Fruit fly (Drosophila melanogaster) whole organism, embryonic: ENCODE data around the gene ihog.
A peak's percentile ranks its signal among the peaks of the same experiment; 100 is the strongest.

Experiments used
- Adf1 ChIP-seq: fragments of 200-800 bp; sonication (Bioruptor generic); IDR thresholded peaks from 2 replicates; pipeline ENCODE4 v1.3.6; 2022; ENCODE audit warnings: missing biosample characterization, missing genetic modification characterization
- B-H2 ChIP-seq: fragments of 200-800 bp; sonication (Bioruptor generic); optimal IDR thresholded peaks from 2 replicates; lab custom pipeline; 2018; ENCODE audit warnings: missing biosample characterization, mild to moderate bottlenecking, missing genetic modification characterization
- CG10267 ChIP-seq: fragments of 200-800 bp; sonication (Bioruptor generic); optimal IDR thresholded peaks from 2 replicates; lab custom pipeline; 2018; ENCODE audit warnings: missing biosample characterization, mild to moderate bottlenecking, missing genetic modification characterization, moderate library complexity
- CG11504 ChIP-seq: fragments of 200-800 bp; sonication (Bioruptor generic); optimal IDR thresholded peaks from 3 replicates; lab custom pipeline; 2019; ENCODE audit warnings: missing biosample characterization, mild to moderate bottlenecking, missing genetic modification characterization, moderate library complexity
- CG12391 ChIP-seq: fragments of 200-800 bp; sonication (Bioruptor generic); optimal IDR thresholded peaks from 3 replicates; lab custom pipeline; 2018; ENCODE audit warnings: missing biosample characterization, mild to moderate bottlenecking, missing genetic modification characterization, moderate library complexity
- CG13123 ChIP-seq: fragments of 200-800 bp; sonication (Bioruptor generic); optimal IDR thresholded peaks from 2 replicates; lab custom pipeline; 2016; ENCODE audit warnings: missing biosample characterization, missing genetic modification characterization
- CG1647 ChIP-seq: fragments of 200-800 bp; sonication (Bioruptor generic); optimal IDR thresholded peaks from 3 replicates; lab custom pipeline; 2016; ENCODE audit warnings: missing biosample characterization, missing genetic modification characterization
- CG30403 ChIP-seq: fragments of 200-800 bp; sonication (Bioruptor generic); optimal IDR thresholded peaks from 3 replicates; lab custom pipeline; 2016; ENCODE audit warnings: missing biosample characterization, missing genetic modification characterization
- CG31224 ChIP-seq: fragments of 200-800 bp; sonication (Bioruptor generic); IDR thresholded peaks from 2 replicates; pipeline ENCODE4 v1.3.6; 2022; ENCODE audit warnings: missing biosample characterization, missing genetic modification characterization
- CG32767 ChIP-seq: fragments of 200-800 bp; sonication (Bioruptor generic); IDR thresholded peaks from 2 replicates; pipeline ENCODE4 v1.3.6; 2022; ENCODE audit warnings: missing biosample characterization, missing genetic modification characterization
- CG34224 ChIP-seq: fragments of 200-800 bp; sonication (Bioruptor generic); IDR thresholded peaks from 3 replicates; pipeline ENCODE4 v1.3.6; 2022; ENCODE audit warnings: missing biosample characterization, missing genetic modification characterization; ENCODE audit not compliant: partially characterized antibody
- CG34422 ChIP-seq: fragments of 200-800 bp; sonication (Bioruptor generic); IDR thresholded peaks from 3 replicates; pipeline ENCODE4 v1.3.6; 2022; ENCODE audit warnings: missing biosample characterization, missing genetic modification characterization
- CG3847 ChIP-seq: fragments of 200-800 bp; sonication (Bioruptor generic); IDR thresholded peaks from 2 replicates; pipeline ENCODE4 v1.3.6; 2022; ENCODE audit warnings: missing biosample characterization, missing genetic modification characterization
- CG6765 ChIP-seq: fragments of 200-800 bp; sonication (Bioruptor generic); optimal IDR thresholded peaks from 3 replicates; lab custom pipeline; 2017; ENCODE audit warnings: missing biosample characterization, mild to moderate bottlenecking, missing genetic modification characterization
- CG7928 ChIP-seq: fragments of 200-800 bp; sonication (Bioruptor generic); optimal IDR thresholded peaks from 2 replicates; lab custom pipeline; 2017; ENCODE audit warnings: missing biosample characterization, mild to moderate bottlenecking, missing genetic modification characterization
- CG9797 ChIP-seq: fragments of 200-800 bp; sonication (Bioruptor generic); optimal IDR thresholded peaks from 3 replicates; lab custom pipeline; 2018; ENCODE audit warnings: missing biosample characterization, mild to moderate bottlenecking, missing genetic modification characterization
- CG9932 ChIP-seq: fragments of 200-800 bp; sonication (Bioruptor generic); IDR thresholded peaks from 2 replicates; pipeline ENCODE4 v1.3.6; 2022; ENCODE audit warnings: missing biosample characterization, missing genetic modification characterization
- E2f2 ChIP-seq: fragments of 200-800 bp; sonication (Bioruptor generic); IDR thresholded peaks from 2 replicates; pipeline ENCODE4 v1.3.6; 2022; ENCODE audit warnings: missing biosample characterization, missing genetic modification characterization
- Ets97D ChIP-seq: fragments of 200-800 bp; sonication (Bioruptor generic); optimal IDR thresholded peaks from 3 replicates; lab custom pipeline; 2016; ENCODE audit warnings: missing biosample characterization, missing genetic modification characterization
- Gsc ChIP-seq: fragments of 200-800 bp; sonication (Bioruptor generic); IDR thresholded peaks from 2 replicates; pipeline ENCODE4 v1.3.6; 2022; ENCODE audit warnings: missing biosample characterization, missing genetic modification characterization
- HLH4C ChIP-seq: fragments of 200-800 bp; sonication (Bioruptor generic); IDR thresholded peaks from 3 replicates; pipeline ENCODE4 v1.3.6; 2022; ENCODE audit warnings: missing biosample characterization, missing genetic modification characterization; ENCODE audit not compliant: partially characterized antibody
- Hr3 ChIP-seq: fragments of 200-800 bp; sonication (Bioruptor generic); optimal IDR thresholded peaks from 3 replicates; lab custom pipeline; 2016; ENCODE audit warnings: missing biosample characterization, missing genetic modification characterization
- Hsf ChIP-seq: fragments of 200-800 bp; sonication (Bioruptor generic); optimal IDR thresholded peaks from 3 replicates; lab custom pipeline; 2016; ENCODE audit warnings: missing biosample characterization, missing genetic modification characterization
- MESR4 ChIP-seq: fragments of 200-800 bp; sonication (Bioruptor generic); optimal IDR thresholded peaks from 2 replicates; lab custom pipeline; 2018; ENCODE audit warnings: missing biosample characterization, mild to moderate bottlenecking, missing genetic modification characterization, moderate library complexity
- MTF-1 ChIP-seq: fragments of 200-800 bp; sonication (Bioruptor generic); optimal IDR thresholded peaks from 2 replicates; lab custom pipeline; 2018; ENCODE audit warnings: missing biosample characterization, mild to moderate bottlenecking, missing genetic modification characterization, borderline replicate concordance
- Mes4 ChIP-seq: fragments of 200-800 bp; sonication (Bioruptor generic); optimal IDR thresholded peaks from 2 replicates; lab custom pipeline; 2016; ENCODE audit warnings: missing biosample characterization, missing genetic modification characterization
- Myb ChIP-seq: fragments of 200-800 bp; sonication (Bioruptor generic); optimal IDR thresholded peaks from 2 replicates; lab custom pipeline; 2016; ENCODE audit warnings: missing biosample characterization, missing genetic modification characterization
- Oli ChIP-seq: fragments of 200-800 bp; sonication (Bioruptor generic); optimal IDR thresholded peaks from 2 replicates; lab custom pipeline; 2018; ENCODE audit warnings: missing biosample characterization, mild to moderate bottlenecking, missing genetic modification characterization, moderate library complexity
- Rfx ChIP-seq: fragments of 200-800 bp; sonication (Bioruptor generic); IDR thresholded peaks from 2 replicates; pipeline ENCODE4 v1.3.6; 2022; ENCODE audit warnings: missing biosample characterization, missing genetic modification characterization
- Xbp1 ChIP-seq: fragments of 200-800 bp; sonication (Bioruptor generic); optimal IDR thresholded peaks from 3 replicates; lab custom pipeline; 2016; ENCODE audit warnings: missing biosample characterization, mild to moderate bottlenecking, missing genetic modification characterization
- ash1 ChIP-seq: fragments of 200-800 bp; sonication (Bioruptor generic); optimal IDR thresholded peaks from 2 replicates; lab custom pipeline; 2018; ENCODE audit warnings: missing biosample characterization, mild to moderate bottlenecking, missing genetic modification characterization
- bab2 ChIP-seq: fragments of 200-800 bp; sonication (Bioruptor generic); optimal IDR thresholded peaks from 2 replicates; lab custom pipeline; 2016; ENCODE audit warnings: missing biosample characterization, missing genetic modification characterization
- cas ChIP-seq: fragments of 200-800 bp; sonication (Bioruptor generic); IDR thresholded peaks from 2 replicates; pipeline ENCODE4 v1.3.6; 2022; ENCODE audit warnings: missing biosample characterization, missing genetic modification characterization
- danr ChIP-seq: fragments of 200-800 bp; sonication (Bioruptor generic); IDR thresholded peaks from 2 replicates; pipeline ENCODE4 v1.3.6; 2022; ENCODE audit warnings: missing biosample characterization, missing genetic modification characterization
- fu2 ChIP-seq: fragments of 200-800 bp; sonication (Bioruptor generic); optimal IDR thresholded peaks from 2 replicates; lab custom pipeline; 2016; ENCODE audit warnings: missing biosample characterization, missing genetic modification characterization
- gsb-n ChIP-seq: fragments of 200-800 bp; sonication (Bioruptor generic); optimal IDR thresholded peaks from 3 replicates; lab custom pipeline; 2018; ENCODE audit warnings: missing biosample characterization, mild to moderate bottlenecking, missing genetic modification characterization
- hkb ChIP-seq, 2 experiments: fragments of 200-800 bp in 1 of 2; fragments of >200 bp in 1 of 2; sonication (Bioruptor generic) in 1 of 2; IDR thresholded peaks in 1 of 2; optimal IDR thresholded peaks in 1 of 2; 2 replicates each; pipeline versions ENCODE4 v1.3.6 to Lab custom; 2017 to 2022; ENCODE audit warnings: missing biosample characterization in 1 of 2, missing genetic modification characterization in 1 of 2
- maf-S ChIP-seq: fragments of 200-800 bp; sonication (Bioruptor generic); optimal IDR thresholded peaks from 2 replicates; lab custom pipeline; 2016; ENCODE audit warnings: missing biosample characterization, missing genetic modification characterization
- mld ChIP-seq: fragments of 200-800 bp; sonication (Bioruptor generic); IDR thresholded peaks from 3 replicates; pipeline ENCODE4 v1.3.6; 2022; ENCODE audit warnings: missing biosample characterization, missing genetic modification characterization; ENCODE audit not compliant: partially characterized antibody
- nau ChIP-seq: fragments of 200-800 bp; sonication (Bioruptor generic); optimal IDR thresholded peaks from 3 replicates; lab custom pipeline; 2017; ENCODE audit warnings: missing biosample characterization, mild to moderate bottlenecking, missing genetic modification characterization, missing genetic modification reagents
- nmo ChIP-seq: fragments of 200-800 bp; sonication (Bioruptor generic); optimal IDR thresholded peaks from 2 replicates; lab custom pipeline; 2018; ENCODE audit warnings: missing biosample characterization, mild to moderate bottlenecking, missing genetic modification characterization, moderate library complexity
- pros ChIP-seq: fragments of 200-800 bp; sonication (Bioruptor generic); optimal IDR thresholded peaks from 3 replicates; lab custom pipeline; 2019; ENCODE audit warnings: missing biosample characterization, mild to moderate bottlenecking, missing genetic modification characterization, moderate library complexity
- rib ChIP-seq: fragments of 200-800 bp; sonication (Bioruptor generic); IDR thresholded peaks from 2 replicates; pipeline ENCODE4 v1.3.6; 2022; ENCODE audit warnings: missing biosample characterization, missing genetic modification characterization
- row ChIP-seq: fragments of 200-800 bp; sonication (Bioruptor generic); IDR thresholded peaks from 3 replicates; pipeline ENCODE4 v1.3.6; 2022; ENCODE audit warnings: missing biosample characterization, missing genetic modification characterization
- sisA ChIP-seq: fragments of 200-800 bp; sonication (Bioruptor generic); IDR thresholded peaks from 2 replicates; pipeline ENCODE4 v1.3.6; 2022; ENCODE audit warnings: missing biosample characterization, missing genetic modification characterization
- slbo ChIP-seq: fragments of 200-800 bp; sonication (Bioruptor generic); IDR thresholded peaks from 2 replicates; pipeline ENCODE4 v1.3.6; 2022; ENCODE audit warnings: missing biosample characterization, missing genetic modification characterization
- tna ChIP-seq: fragments of 200-800 bp; sonication (Bioruptor generic); IDR thresholded peaks from 2 replicates; pipeline ENCODE4 v1.3.6; 2022; ENCODE audit warnings: missing biosample characterization, missing genetic modification characterization; ENCODE audit not compliant: partially characterized antibody
- unc-4 ChIP-seq: fragments of 200-800 bp; sonication (Bioruptor generic); IDR thresholded peaks from 2 replicates; pipeline ENCODE4 v1.3.6; 2022; ENCODE audit warnings: missing biosample characterization, missing genetic modification characterization; ENCODE audit not compliant: partially characterized antibody

ihog gene

DNA sequence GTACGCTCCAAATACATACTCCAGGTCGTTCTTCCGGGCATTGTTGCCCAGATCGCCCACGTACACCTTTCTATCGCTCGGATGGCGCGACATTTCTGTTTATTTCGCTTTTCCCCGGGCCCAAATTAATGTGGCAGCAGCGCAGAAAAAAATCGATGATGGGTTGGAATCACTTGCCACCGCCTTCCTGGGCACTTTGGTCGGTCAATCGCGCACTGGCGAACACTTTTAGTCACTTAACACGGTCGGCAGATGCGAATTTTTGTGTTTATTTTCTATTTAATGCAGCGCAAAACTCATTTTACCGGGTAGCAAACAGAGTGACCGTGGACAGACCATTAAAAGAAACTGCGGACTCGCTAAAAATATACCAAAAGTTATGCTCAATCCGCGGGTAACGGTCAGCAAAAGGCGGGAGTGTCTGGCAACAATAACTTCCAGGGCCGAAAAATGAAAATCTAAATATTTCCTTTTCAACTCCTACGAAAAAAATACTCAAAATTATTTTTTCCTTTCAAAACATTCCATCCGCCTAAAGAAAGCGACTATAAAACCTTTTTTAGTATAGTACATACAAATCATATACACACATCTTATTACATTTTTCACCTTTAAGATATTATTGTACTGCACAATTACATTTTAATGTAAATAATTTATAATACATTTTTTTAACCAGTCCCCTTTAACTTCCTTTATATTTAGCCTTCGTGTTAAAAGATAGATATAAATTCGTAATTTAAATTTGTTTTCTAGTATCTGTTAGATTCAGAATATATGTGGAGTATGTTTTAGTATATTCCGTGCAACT lies 28.6 kb downstream of the ihog start, which contains the start of gene x16 (continued):
- TF ChIP-seq Hsf (GFP tag; lab: Kevin White, UChicago): peak; percentile 10
- TF ChIP-seq CG9932 (GFP tag; lab: Robert Waterston, UW): peak; percentile 37; the same call in 1 of the 2 replicates
- peak; percentile 8 for TF ChIP-seq fu2
- TF ChIP-seq Rfx (GFP tag; lab: Robert Waterston, UW): peak; percentile 18; the same call in 1 of the 2 replicates
- peak; percentile 7 for TF ChIP-seq MESR4 (GFP tag; lab: Kevin White, UChicago)
- TF ChIP-seq maf-S (GFP tag; lab: Kevin White, UChicago): no peak
- peak; percentile 68 for TF ChIP-seq Myb (GFP tag; lab: Kevin White, UChicago)
- peak; percentile 16 for TF ChIP-seq gsb-n
- peak; percentile 35 for TF ChIP-seq Ets97D (GFP tag; lab: Kevin White, UChicago)
- TF ChIP-seq CG32767 (GFP tag; lab: Robert Waterston, UW): no peak
- peak; percentile 8 for TF ChIP-seq B-H2 (GFP tag; lab: Kevin White, UChicago)
- peak; percentile 10 for TF ChIP-seq Xbp1 (GFP tag; lab: Kevin White, UChicago)
- TF ChIP-seq pros (GFP tag; lab: Kevin White, UChicago): no peak
- TF ChIP-seq E2f2 (GFP tag; lab: Robert Waterston, UW): peak; percentile 54
- no peak for TF ChIP-seq CG31224 (GFP tag; lab: Robert Waterston, UW)
- TF ChIP-seq nmo (GFP tag; lab: Kevin White, UChicago): peak; percentile 30
- TF ChIP-seq Hr3: peak; percentile 3
- TF ChIP-seq CG11504 (tag; lab: Kevin White, UChicago): peak; percentile 35
- TF ChIP-seq cas: no peak
- 0 out of 2 replicates have a peak, but pooled peaks have one; percentile 10 for TF ChIP-seq sisA (GFP tag; lab: Robert Waterston, UW)
- peak; percentile 39; the same call in 1 of the 2 replicates for TF ChIP-seq slbo (GFP tag; lab: Robert Waterston, UW)
- 0 out of 3 replicates have a peak, but pooled peaks have one; percentile 12 for TF ChIP-seq CG34422 (GFP tag; lab: Robert Waterston, UW)
- no peak for TF ChIP-seq MTF-1
- peak; percentile 29 for TF ChIP-seq hkb (optimal IDR thresholded peaks at IDR 0.05; lab: Kevin White, UChicago)
- TF ChIP-seq hkb (GFP tag; IDR thresholded peaks at IDR 0.05; lab: Robert Waterston, UW): no peak
- TF ChIP-seq CG9797 (GFP tag; lab: Kevin White, UChicago): peak; percentile 77
- TF ChIP-seq CG12391 (tag; lab: Kevin White, UChicago): peak; percentile 18
- no peak for TF ChIP-seq CG6765 (GFP tag; lab: Kevin White, UChicago)
- TF ChIP-seq CG7928 (GFP tag; lab: Kevin White, UChicago): peak; percentile 83
- peak; percentile 10 for TF ChIP-seq CG30403 (GFP tag; lab: Kevin White, UChicago)
- no peak for TF ChIP-seq CG34224 (GFP tag; lab: Robert Waterston, UW)
- TF ChIP-seq Gsc (GFP tag; lab: Robert Waterston, UW): no peak
- TF ChIP-seq mld (GFP tag; lab: Robert Waterston, UW): no peak
- peak; percentile 34; the same call in 2 of the 3 replicates for TF ChIP-seq row (GFP tag; lab: Robert Waterston, UW)
- peak; percentile 36; the same call in 1 of the 2 replicates for TF ChIP-seq CG3847
- no peak for TF ChIP-seq Mes4 (GFP tag; lab: Kevin White, UChicago)
- TF ChIP-seq, all 482 proteins: peak for 43

DNA sequence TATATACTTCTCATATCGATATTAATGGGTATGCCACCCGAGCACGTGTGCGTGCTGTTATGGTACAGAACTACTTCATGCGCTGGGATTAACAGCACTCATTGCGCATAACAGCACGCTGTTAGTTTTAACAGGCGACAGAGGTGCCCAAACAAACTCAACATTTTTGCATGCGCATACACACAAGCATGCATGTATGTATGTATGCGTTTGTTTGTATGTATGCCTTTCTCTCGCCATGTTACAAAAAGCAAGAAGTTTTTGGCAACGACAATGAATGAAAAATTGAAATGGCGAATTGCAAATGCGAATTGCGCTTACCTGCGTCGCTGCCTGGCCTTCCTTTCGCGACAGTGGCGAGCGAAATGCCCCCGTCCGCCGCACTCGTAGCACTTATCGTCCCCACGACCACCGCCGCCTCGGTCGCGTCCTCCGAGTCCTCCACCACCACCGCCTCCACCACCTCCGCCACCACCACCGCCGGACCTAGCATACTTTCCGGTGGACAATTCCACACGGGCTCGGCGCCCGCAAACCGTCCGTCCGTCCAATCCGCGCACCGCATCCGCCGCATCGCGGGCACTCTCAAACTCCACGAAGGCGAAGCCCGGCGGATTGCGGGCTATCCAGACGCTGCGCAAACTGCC lies 29.3 kb downstream of the ihog start:
- TF ChIP-seq Adf1 (GFP tag; lab: Robert Waterston, UW) (no peak), tna (peak; percentile 27; the same call in 1 of the 2 replicates), danr (GFP tag; lab: Robert Waterston, UW) (no peak), unc-4 (GFP tag; lab: Robert Waterston, UW) (peak; percentile 20; the same call in 1 of the 2 replicates), nau (GFP tag; lab: Kevin White, UChicago) (no peak), Oli (tag; lab: Kevin White, UChicago) (no peak), ash1 (GFP tag; lab: Kevin White, UChicago) (no peak), HLH4C (no peak), CG1647 (no peak), rib (peak; percentile 69; the same call in 1 of the 2 replicates), CG10267 (tag; lab: Kevin White, UChicago) (peak; percentile 9), bab2 (no peak), CG3847 (no peak), CG13123 (GFP tag; lab: Kevin White, UChicago) (no peak)
